Worm (Caenorhabditis elegans): ENCODE results near the gene algn-1.

The algn-1 gene

ce11 chrIII:6500032-6500564, 40.2 kb downstream of the algn-1 start, which contains the start of gene F23F12.3:
F23F12.3 (plus strand) TSS chrIII:6500514.
- TF ChIP-seq mab-5 (tag; optimal IDR thresholded peaks at IDR 0.05) (no peak), unc-120 (tag; optimal IDR thresholded peaks at IDR 0.05; ENCODE audit: poor library complexity, severe bottlenecking) (no peak), mls-2 (tag; optimal IDR thresholded peaks at IDR 0.05) (no peak), elt-3 (tag; optimal IDR thresholded peaks at IDR 0.05) (no peak), sem-2 (GFP tag; optimal IDR thresholded peaks at IDR 0.05) (no peak), nhr-76 (tag; optimal IDR thresholded peaks at IDR 0.05) (no peak), bed-3 (GFP tag; optimal IDR thresholded peaks at IDR 0.05) (no peak), pha-4 (tag; optimal IDR thresholded peaks at IDR 0.05) (no peak), lin-32 (GFP tag; optimal IDR thresholded peaks at IDR 0.05) (no peak)

- TF ChIP-seq hlh-1 (tag; optimal IDR thresholded peaks at IDR 0.05) (no peak), unc-62 (GFP tag; optimal IDR thresholded peaks at IDR 0.05) (no peak), ceh-83 (GFP tag; optimal IDR thresholded peaks at IDR 0.05) (no peak), bed-3 (GFP tag; optimal IDR thresholded peaks at IDR 0.05) (no peak), ham-2 (GFP tag; optimal IDR thresholded peaks at IDR 0.05) (no peak), lsy-2 (tag; optimal IDR thresholded peaks at IDR 0.05) (no peak)
These were observed 47.9 kb downstream of the algn-1 start, which contains the start of gene F23F12.12 for ce11 chrIII:6507832-6508231. F23F12.12 (plus strand) TSS chrIII:6508132.

ce11 chrIII:6508327-6508726, 48.4 kb downstream of the algn-1 start:
- no peak for TF ChIP-seq nhr-28 (tag; optimal IDR thresholded peaks at IDR 0.05)

ce11 chrIII:6509301-6509700, 49.4 kb downstream of the algn-1 start:
- no peak for TF ChIP-seq mls-2 (tag; optimal IDR thresholded peaks at IDR 0.05)
- no peak for TF ChIP-seq zip-8 (tag; optimal IDR thresholded peaks at IDR 0.05)
- TF ChIP-seq M03D4.4 (tag; optimal IDR thresholded peaks at IDR 0.05) = no peak
- no peak for TF ChIP-seq nhr-237 (tag; optimal IDR thresholded peaks at IDR 0.05)
- no peak for TF ChIP-seq nhr-12 (tag; optimal IDR thresholded peaks at IDR 0.05)
- TF ChIP-seq snpc-4 (tag; optimal IDR thresholded peaks at IDR 0.05) = no peak

All from whole organism, mixed stage, embryonic.